Worm (Caenorhabditis elegans): Measurements from ENCODE around the gene F56D6.9.

DNA sequence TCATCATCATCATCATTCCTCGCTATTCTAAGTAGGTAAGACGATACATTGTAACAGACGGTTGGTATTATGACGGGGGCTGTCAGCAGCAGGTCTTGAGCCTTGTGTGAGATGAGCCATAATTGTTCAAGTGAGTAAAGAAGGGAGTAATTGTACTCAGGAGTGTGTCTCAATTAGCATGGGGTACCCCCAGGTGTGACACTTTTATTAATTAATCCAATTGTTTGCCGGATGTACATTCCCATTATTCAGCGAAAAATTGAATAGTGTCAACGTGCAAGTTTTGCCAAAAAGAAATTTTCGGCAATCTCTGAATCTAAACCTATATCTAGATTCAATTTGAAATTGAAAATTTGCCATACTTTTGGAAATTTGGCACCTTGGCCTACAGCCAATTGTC, 43.1 kb upstream of the F56D6.9 start:
- TF ChIP-seq R02D3.7 (tag; optimal IDR thresholded peaks at IDR 0.05) = no peak
- TF ChIP-seq sem-4 (tag; optimal IDR thresholded peaks at IDR 0.05) = no peak
- TF ChIP-seq zag-1 (tag; optimal IDR thresholded peaks at IDR 0.05) = no peak
